Worm (Caenorhabditis elegans) whole organism, midembryonic: ENCODE data around the gene ZK105.1.

Experiments used
- T22C8.4 ChIP-seq: fragments of 200-800 bp; sonication (Bioruptor generic); IDR thresholded peaks from 2 replicates; pipeline ENCODE4 v1.3.6; 2022; ENCODE audit warnings: missing genetic modification characterization, missing compliant biosample characterization
- cog-1 ChIP-seq: sonication (generic microtip); optimal IDR thresholded peaks from 2 replicates; lab custom pipeline; 2016; ENCODE audit warnings: missing genetic modification characterization, missing compliant biosample characterization
- flt-1 ChIP-seq: fragments of 200-800 bp; sonication (Bioruptor generic); IDR thresholded peaks from 2 replicates; pipeline ENCODE4 v1.3.6; 2022; ENCODE audit warnings: missing genetic modification characterization, missing compliant biosample characterization
- klf-2 ChIP-seq: fragments of 200-800 bp; sonication (Bioruptor generic); conservative IDR thresholded peaks from 2 replicates; pipeline ENCODE4 v1.3.6; 2022; ENCODE audit warnings: missing genetic modification reagents, missing genetic modification characterization, missing compliant biosample characterization
- med-1 ChIP-seq: sonication (generic microtip); optimal IDR thresholded peaks from 2 replicates; lab custom pipeline; 2017; ENCODE audit warnings: missing genetic modification characterization, mild to moderate bottlenecking, missing compliant biosample characterization, antibody characterized with exemption, missing genetic modification reagents; ENCODE audit not compliant: insufficient read depth
- ref-1 ChIP-seq: fragments of 200-800 bp; sonication (Bioruptor generic); conservative IDR thresholded peaks from 2 replicates; pipeline ENCODE4 v1.3.6; 2022; ENCODE audit warnings: missing genetic modification reagents, missing genetic modification characterization, missing compliant biosample characterization
- tab-1 ChIP-seq: fragments of 200-800 bp; sonication (Bioruptor generic); IDR thresholded peaks from 2 replicates; pipeline ENCODE4 v1.3.6; 2022; ENCODE audit warnings: missing genetic modification characterization, missing compliant biosample characterization
- ztf-23 ChIP-seq: fragments of 200-800 bp; sonication (Bioruptor generic); IDR thresholded peaks from 2 replicates; pipeline ENCODE4 v1.3.6; 2022; ENCODE audit warnings: missing genetic modification reagents, missing genetic modification characterization, missing compliant biosample characterization
- ztf-29 ChIP-seq: fragments of 200-800 bp; sonication (Bioruptor generic); IDR thresholded peaks from 2 replicates; pipeline ENCODE4 v1.3.6; 2022; ENCODE audit warnings: missing genetic modification reagents, missing genetic modification characterization, missing compliant biosample characterization

Gene ZK105.1

DNA sequence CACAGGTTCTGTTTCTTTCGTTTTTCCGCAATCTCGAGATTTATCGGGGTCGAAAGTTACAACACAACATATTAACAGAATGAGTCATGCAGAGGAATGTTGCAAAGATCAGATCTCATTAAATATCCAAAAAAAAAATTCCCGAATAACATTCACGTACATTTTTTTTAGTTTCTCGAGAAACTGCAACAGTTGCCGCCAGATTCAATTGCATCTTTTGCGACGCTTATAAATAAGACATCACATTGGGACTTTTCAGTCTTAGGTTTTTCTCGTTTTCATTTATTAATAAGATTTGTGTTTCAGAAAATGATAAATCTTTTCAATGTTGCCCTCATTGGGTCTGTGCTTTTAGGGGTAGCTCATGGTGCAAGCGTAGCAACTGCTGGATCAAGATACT lies at the start of gene ZK105.1:
Gene ZK105.1 (plus strand): TSS at position 301 of the 400 bp plus-strand sequence.
- no peak for TF ChIP-seq ztf-29 (GFP tag; lab: Robert Waterston, UW)
- TF ChIP-seq cog-1 (tag; lab: Kevin White, UChicago): no peak
- TF ChIP-seq flt-1 (GFP tag; lab: Robert Waterston, UW): no peak
- TF ChIP-seq ref-1 (GFP tag; lab: Robert Waterston, UW): no peak
- TF ChIP-seq ztf-23 (GFP tag; lab: Robert Waterston, UW): no peak
- no peak for TF ChIP-seq med-1 (GFP tag; lab: Kevin White, UChicago)
- no peak for TF ChIP-seq klf-2 (GFP tag; lab: Robert Waterston, UW)
- TF ChIP-seq tab-1 (GFP tag; lab: Robert Waterston, UW): no peak
- TF ChIP-seq T22C8.4: no peak

DNA sequence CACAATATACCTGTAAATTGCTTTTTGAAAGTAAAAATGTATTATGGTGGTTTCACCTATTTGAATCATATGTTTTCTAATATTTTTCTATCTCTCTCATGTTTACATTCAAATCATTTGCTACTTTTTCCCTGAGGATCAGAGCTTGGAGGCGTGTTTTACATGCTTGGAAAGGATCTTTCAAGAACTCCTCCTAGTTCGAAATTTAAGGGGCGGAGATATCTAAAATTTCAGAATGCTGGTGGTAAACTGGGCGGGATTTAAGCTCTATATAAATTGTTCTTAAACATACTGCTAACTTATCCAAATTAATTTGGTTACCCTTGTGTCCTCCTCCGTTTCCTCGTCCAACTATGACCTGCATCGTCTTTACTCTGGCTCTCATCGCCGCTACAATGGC lies 45.9 kb upstream of the ZK105.1 start, which contains the start of gene C12D5.5:
Gene C12D5.5 (plus strand): TSS at position 301 of the 400 bp plus-strand sequence.
- TF ChIP-seq klf-2 (GFP tag; lab: Robert Waterston, UW) (no peak), T22C8.4 (no peak), cog-1 (tag; lab: Kevin White, UChicago) (no peak), tab-1 (GFP tag; lab: Robert Waterston, UW) (no peak), ztf-23 (GFP tag; lab: Robert Waterston, UW) (no peak), med-1 (GFP tag; lab: Kevin White, UChicago) (no peak), ztf-29 (GFP tag; lab: Robert Waterston, UW) (no peak), flt-1 (GFP tag; lab: Robert Waterston, UW) (no peak), ref-1 (GFP tag; lab: Robert Waterston, UW) (no peak)

DNA sequence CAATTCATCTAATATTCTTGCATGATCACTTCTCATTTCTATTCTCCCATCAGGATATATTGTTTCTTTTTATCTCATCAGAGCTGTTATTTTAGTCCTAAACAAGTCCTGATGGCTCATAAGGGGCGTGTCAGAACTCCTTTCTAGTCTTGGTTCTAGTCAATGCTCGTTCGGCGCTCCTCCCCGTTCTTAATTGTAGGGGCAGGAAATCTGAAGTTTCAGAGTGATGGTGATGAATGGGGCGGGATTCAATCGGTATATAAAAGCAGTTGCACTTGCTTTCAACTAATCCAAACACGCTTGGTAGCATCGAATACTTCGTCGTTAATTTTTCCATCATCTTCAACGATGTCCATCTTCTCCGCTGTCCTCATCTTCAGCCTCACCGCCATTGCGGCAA lies 41.5 kb upstream of the ZK105.1 start, which contains the start of gene C12D5.4:
Gene C12D5.4 (plus strand): TSS at position 301 of the 400 bp plus-strand sequence.
- no peak for TF ChIP-seq med-1 (GFP tag; lab: Kevin White, UChicago)
- TF ChIP-seq T22C8.4: no peak
- TF ChIP-seq tab-1 (GFP tag; lab: Robert Waterston, UW): no peak
- TF ChIP-seq ztf-29 (GFP tag; lab: Robert Waterston, UW): no peak
- TF ChIP-seq flt-1 (GFP tag; lab: Robert Waterston, UW): no peak
- no peak for TF ChIP-seq cog-1 (tag; lab: Kevin White, UChicago)
- TF ChIP-seq klf-2 (GFP tag; lab: Robert Waterston, UW): no peak
- no peak for TF ChIP-seq ref-1 (GFP tag; lab: Robert Waterston, UW)
- no peak for TF ChIP-seq ztf-23 (GFP tag; lab: Robert Waterston, UW)

DNA sequence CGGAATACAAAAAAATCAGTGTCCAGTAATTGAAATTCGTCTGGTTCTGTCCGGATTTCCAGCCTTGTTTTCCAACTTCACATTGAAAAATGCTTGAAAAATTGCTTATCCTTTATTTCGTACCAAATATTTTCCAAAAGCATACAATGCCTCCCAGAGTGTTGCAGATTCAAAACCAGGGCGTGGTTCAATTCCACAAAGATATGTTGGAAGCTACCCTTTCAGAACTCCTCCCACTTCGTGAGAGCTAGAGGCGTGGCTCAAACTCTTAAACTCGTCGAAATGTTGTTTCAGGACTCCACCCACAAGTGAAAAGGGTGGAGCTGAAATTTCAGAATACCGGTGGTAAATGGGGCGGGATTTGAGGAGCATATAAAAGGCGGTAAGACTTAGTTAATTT lies 37.9 kb upstream of the ZK105.1 start, which contains the start of gene C12D5.3:
Gene C12D5.3 (plus strand): TSS at position 301 of the 400 bp plus-strand sequence.
- TF ChIP-seq med-1 (GFP tag; lab: Kevin White, UChicago) (no peak), ref-1 (GFP tag; lab: Robert Waterston, UW) (no peak), flt-1 (GFP tag; lab: Robert Waterston, UW) (no peak), T22C8.4 (no peak), klf-2 (GFP tag; lab: Robert Waterston, UW) (no peak), ztf-29 (GFP tag; lab: Robert Waterston, UW) (no peak), tab-1 (GFP tag; lab: Robert Waterston, UW) (no peak), cog-1 (tag; lab: Kevin White, UChicago) (no peak), ztf-23 (GFP tag; lab: Robert Waterston, UW) (no peak)

DNA sequence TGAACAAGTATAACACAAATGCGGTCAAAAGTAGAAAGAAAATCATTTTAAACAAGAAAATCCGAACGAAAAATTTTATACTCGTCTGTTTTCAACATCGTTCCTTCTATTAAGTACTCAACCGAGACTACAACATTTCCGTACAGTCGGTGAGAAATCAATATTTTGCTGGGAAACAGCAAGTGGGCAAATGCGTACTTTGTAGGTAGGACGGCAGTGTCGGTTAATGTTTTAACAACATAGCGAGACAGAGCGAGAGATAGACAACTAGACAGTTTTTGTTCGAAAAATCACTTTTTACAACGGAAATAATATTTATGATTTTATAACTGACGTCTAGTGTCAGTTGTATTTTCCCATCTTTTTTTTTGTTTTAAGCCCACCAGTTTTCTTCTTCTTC lies 32.4 kb upstream of the ZK105.1 start, which contains the start of gene cyp-33A1:
Gene cyp-33A1 (minus strand): TSS at position 72 of the 400 bp plus-strand sequence.
- no peak for TF ChIP-seq cog-1 (tag; lab: Kevin White, UChicago)
- no peak for TF ChIP-seq klf-2 (GFP tag; lab: Robert Waterston, UW)
- no peak for TF ChIP-seq flt-1 (GFP tag; lab: Robert Waterston, UW)
- no peak for TF ChIP-seq tab-1 (GFP tag; lab: Robert Waterston, UW)
- no peak for TF ChIP-seq med-1 (GFP tag; lab: Kevin White, UChicago)
- no peak for TF ChIP-seq T22C8.4
- TF ChIP-seq ztf-29 (GFP tag; lab: Robert Waterston, UW): no peak
- no peak for TF ChIP-seq ref-1 (GFP tag; lab: Robert Waterston, UW)
- no peak for TF ChIP-seq ztf-23 (GFP tag; lab: Robert Waterston, UW)

DNA sequence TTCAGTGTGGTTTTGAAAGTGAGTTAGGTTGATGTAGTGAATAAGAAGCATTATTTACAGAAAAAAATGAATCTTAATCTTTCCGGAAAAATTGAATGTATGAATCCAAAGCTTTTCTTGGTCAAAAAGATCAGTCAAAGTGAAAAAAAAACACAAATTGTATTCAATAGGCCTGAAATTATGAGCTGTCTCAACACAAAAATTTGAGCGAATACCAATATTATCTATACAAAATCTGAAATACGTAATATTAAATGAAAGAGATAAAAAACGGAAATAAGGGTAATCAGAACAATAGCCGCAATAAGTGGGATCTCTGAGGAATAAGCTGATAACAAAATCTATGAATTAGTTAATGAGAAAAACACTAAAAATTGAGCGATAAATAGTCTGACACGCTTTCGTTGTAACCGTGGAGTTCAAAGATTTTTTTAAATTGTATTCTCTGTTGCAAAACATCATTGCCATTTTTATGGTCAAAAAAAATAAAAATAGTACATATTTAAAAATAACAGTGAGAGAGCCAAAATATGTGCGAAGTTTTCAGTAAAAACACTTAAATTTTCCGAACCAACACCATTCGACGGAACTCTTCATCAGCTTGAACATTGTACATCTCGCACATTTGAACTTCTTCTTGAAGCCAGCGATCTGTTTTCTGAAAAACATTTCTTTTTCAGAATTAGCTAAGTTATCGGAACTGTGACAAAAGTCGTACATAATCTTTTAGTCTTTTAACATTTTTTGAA lies 29.7 kb upstream of the ZK105.1 start, which contains the start of gene sre-11:
Gene sre-11 (minus strand): TSS at position 51 of the 749 bp plus-strand sequence.
- TF ChIP-seq cog-1 (tag; lab: Kevin White, UChicago): no peak
- no peak for TF ChIP-seq tab-1 (GFP tag; lab: Robert Waterston, UW)
- TF ChIP-seq med-1 (GFP tag; lab: Kevin White, UChicago): no peak
- no peak for TF ChIP-seq ref-1 (GFP tag; lab: Robert Waterston, UW)
- TF ChIP-seq klf-2 (GFP tag; lab: Robert Waterston, UW): no peak
- TF ChIP-seq T22C8.4: no peak
- no peak for TF ChIP-seq flt-1 (GFP tag; lab: Robert Waterston, UW)
- TF ChIP-seq ztf-23 (GFP tag; lab: Robert Waterston, UW): no peak
- no peak for TF ChIP-seq ztf-29 (GFP tag; lab: Robert Waterston, UW)

DNA sequence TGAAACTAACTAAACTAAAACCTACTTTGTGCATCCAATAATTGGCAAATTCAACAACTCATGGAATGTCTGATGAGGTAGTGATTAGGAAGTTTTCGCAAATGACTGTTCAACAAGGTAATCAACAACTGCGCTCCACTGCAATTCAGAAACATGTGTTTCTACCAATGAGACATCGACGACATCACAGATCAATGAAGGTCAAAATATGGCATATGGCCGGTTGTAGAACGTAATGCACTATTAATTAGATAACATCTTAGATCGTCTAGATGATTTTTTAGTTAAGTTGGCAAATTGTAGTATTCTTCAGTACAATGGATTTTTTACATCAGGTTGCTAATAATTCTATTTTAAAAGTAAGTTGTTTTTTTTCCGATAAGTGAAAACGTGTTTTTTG lies 27.6 kb upstream of the ZK105.1 start, which contains the start of the genes nhr-94 and nhr-152:
Gene nhr-94 (minus strand): TSS at position 147 of the 400 bp plus-strand sequence.
Gene nhr-152 (plus strand): TSS at position 162 of the 400 bp plus-strand sequence.
- TF ChIP-seq T22C8.4 (no peak), flt-1 (GFP tag; lab: Robert Waterston, UW) (no peak), tab-1 (GFP tag; lab: Robert Waterston, UW) (no peak), klf-2 (GFP tag; lab: Robert Waterston, UW) (no peak), ztf-29 (GFP tag; lab: Robert Waterston, UW) (no peak), cog-1 (tag; lab: Kevin White, UChicago) (no peak), med-1 (GFP tag; lab: Kevin White, UChicago) (no peak), ztf-23 (GFP tag; lab: Robert Waterston, UW) (no peak), ref-1 (GFP tag; lab: Robert Waterston, UW) (no peak)

DNA sequence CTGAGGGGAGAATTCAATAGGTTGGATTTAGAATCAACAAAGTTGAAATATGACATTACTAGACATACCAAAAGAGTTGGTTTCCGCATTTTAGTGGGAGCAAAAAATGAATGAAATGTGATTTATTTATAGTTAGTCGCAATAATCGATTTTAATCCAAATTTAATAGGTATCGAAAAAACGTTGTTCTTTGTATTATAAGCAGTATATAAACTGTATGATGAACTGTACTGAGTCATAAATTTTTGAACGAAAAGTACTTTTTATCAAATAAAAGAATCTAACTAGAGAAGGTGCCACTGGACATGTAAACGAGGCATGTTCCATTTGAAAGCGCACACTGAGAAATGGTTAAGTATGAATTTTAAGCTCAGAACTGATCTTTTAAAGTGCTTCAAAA lies 23.9 kb upstream of the ZK105.1 start, which contains the start of gene C12D5.9:
Gene C12D5.9 (minus strand): TSS at position 101 of the 400 bp plus-strand sequence.
- TF ChIP-seq ztf-29 (GFP tag; lab: Robert Waterston, UW): no peak
- TF ChIP-seq tab-1 (GFP tag; lab: Robert Waterston, UW): no peak
- TF ChIP-seq T22C8.4: no peak
- TF ChIP-seq ref-1 (GFP tag; lab: Robert Waterston, UW): no peak
- TF ChIP-seq ztf-23 (GFP tag; lab: Robert Waterston, UW): no peak
- TF ChIP-seq cog-1 (tag; lab: Kevin White, UChicago): no peak
- TF ChIP-seq med-1 (GFP tag; lab: Kevin White, UChicago): no peak
